Worm (Caenorhabditis elegans): Measurements from ENCODE around the gene folt-2.

DNA sequence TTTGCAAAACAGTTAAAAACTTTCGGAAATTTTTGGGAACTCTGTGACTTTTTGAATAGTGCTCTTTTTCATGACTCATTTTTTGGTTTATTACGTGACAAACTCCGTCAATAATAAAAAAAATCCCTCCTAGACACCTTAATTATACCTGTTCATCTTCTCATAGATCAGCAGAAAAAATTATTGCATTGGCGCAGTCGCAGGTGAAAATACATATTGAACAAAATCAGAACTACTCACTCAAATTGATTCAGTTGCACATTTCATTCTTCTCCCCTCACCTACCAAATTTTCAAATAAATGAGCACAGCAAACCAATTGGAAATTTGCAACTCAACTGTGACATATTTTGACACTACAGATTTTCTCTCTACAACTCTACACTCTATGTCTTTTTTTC is 17.6 kb upstream of the folt-2 start, which contains the start of gene srh-127:
- TF ChIP-seq zag-1 (tag; optimal IDR thresholded peaks at IDR 0.05): no peak
- no peak for TF ChIP-seq saeg-2 (GFP tag; IDR thresholded peaks at IDR 0.05)
- TF ChIP-seq aly-2 (tag; optimal IDR thresholded peaks at IDR 0.05): no peak
- TF ChIP-seq nhr-11 (tag; optimal IDR thresholded peaks at IDR 0.05): no peak
- no peak for TF ChIP-seq ces-1 (GFP tag; optimal IDR thresholded peaks at IDR 0.05)
- TF ChIP-seq daf-12 (tag; optimal IDR thresholded peaks at IDR 0.05): no peak
- no peak for TF ChIP-seq R02D3.7 (tag; optimal IDR thresholded peaks at IDR 0.05)
- no peak for TF ChIP-seq nhr-77 (tag; optimal IDR thresholded peaks at IDR 0.05)
- TF ChIP-seq fos-1 (tag; optimal IDR thresholded peaks at IDR 0.05): no peak
- TF ChIP-seq pha-4 (GFP tag; IDR thresholded peaks at IDR 0.05): no peak
- no peak for TF ChIP-seq pha-4 (tag; optimal IDR thresholded peaks at IDR 0.05)

Data from whole organism, L4 larva.